Fruit fly (Drosophila melanogaster): ENCODE measurements around the gene NijA.

The NijA gene

dm6 chr3L:10660744-10661589, 35.7 kb downstream of the NijA start, which contains the start of the genes CG32066 and CG8003 (continued):
- no peak for TF ChIP-seq aop (GFP tag; IDR thresholded peaks at IDR 0.05)
- TF ChIP-seq sim (GFP tag; IDR thresholded peaks at IDR 0.05) = no peak
- TF ChIP-seq CG12219 (GFP tag; optimal IDR thresholded peaks at IDR 0.05) = no peak
- TF ChIP-seq Fer2 (tag; optimal IDR thresholded peaks at IDR 0.05) = no peak
- 0 out of 2 replicates have a peak, but pooled peaks have one; percentile 15 for TF ChIP-seq HLH3B (GFP tag; IDR thresholded peaks at IDR 0.05)
- TF ChIP-seq CG6689 (GFP tag; IDR thresholded peaks at IDR 0.05) = no peak
- no peak for TF ChIP-seq Hmx (GFP tag; optimal IDR thresholded peaks at IDR 0.05)
- no peak for TF ChIP-seq ftz-f1 (GFP tag; optimal IDR thresholded peaks at IDR 0.05)
- peak; percentile 12 for TF ChIP-seq YL-1 (GFP tag; optimal IDR thresholded peaks at IDR 0.05)
- peak; percentile 67 for TF ChIP-seq CG12659 (GFP tag; optimal IDR thresholded peaks at IDR 0.05)
- TF ChIP-seq yki (optimal IDR thresholded peaks at IDR 0.05) = no peak
- TF ChIP-seq Ptx1 (GFP tag; IDR thresholded peaks at IDR 0.05) = 0 out of 2 replicates have a peak, but pooled peaks have one; percentile 35
- TF ChIP-seq Camta (GFP tag; optimal IDR thresholded peaks at IDR 0.05) = no peak
- no peak for TF ChIP-seq CG11560 (tag; IDR thresholded peaks at IDR 0.05)
- TF ChIP-seq CG15269 (tag; optimal IDR thresholded peaks at IDR 0.05) = peak; percentile 64
- peak; percentile 35 for TF ChIP-seq gsb-n (tag; optimal IDR thresholded peaks at IDR 0.05)
- peak; percentile 24 for TF ChIP-seq abd-A (tag; optimal IDR thresholded peaks at IDR 0.05)
- TF ChIP-seq CG3838 (GFP tag; optimal IDR thresholded peaks at IDR 0.05) = no peak
- no peak for TF ChIP-seq ssp (GFP tag; IDR thresholded peaks at IDR 0.05)
- TF ChIP-seq pros (GFP tag; optimal IDR thresholded peaks at IDR 0.05) = no peak
- no peak for TF ChIP-seq z (GFP tag; IDR thresholded peaks at IDR 0.05)
- TF ChIP-seq corto (GFP tag; optimal IDR thresholded peaks at IDR 0.05) = no peak
- TF ChIP-seq CG15696 (tag; optimal IDR thresholded peaks at IDR 0.05) = peak; percentile 32
- TF ChIP-seq esg (GFP tag; conservative IDR thresholded peaks at IDR 0.05) = no peak
- no peak for TF ChIP-seq dmrt99B (tag; optimal IDR thresholded peaks at IDR 0.05)
- TF ChIP-seq dan (GFP tag; IDR thresholded peaks at IDR 0.05) = no peak
- TF ChIP-seq CG12155 (GFP tag; optimal IDR thresholded peaks at IDR 0.05) = no peak
- peak; percentile 10 for TF ChIP-seq Max (GFP tag; optimal IDR thresholded peaks at IDR 0.05)
- peak; percentile 11 for TF ChIP-seq CG10209 (GFP tag; optimal IDR thresholded peaks at IDR 0.05)
- TF ChIP-seq CG1647 (GFP tag; optimal IDR thresholded peaks at IDR 0.05) = peak; percentile 1
- TF ChIP-seq nerfin-2 (GFP tag; IDR thresholded peaks at IDR 0.05; ENCODE audit: partially characterized antibody) = peak; percentile 90
- TF ChIP-seq org-1 (GFP tag; optimal IDR thresholded peaks at IDR 0.05) = no peak
- TF ChIP-seq stwl (tag; optimal IDR thresholded peaks at IDR 0.05) = peak; percentile 14
- peak; percentile 57 for TF ChIP-seq Sry-δ (GFP tag; optimal IDR thresholded peaks at IDR 0.05)
- TF ChIP-seq CG14860 (GFP tag; IDR thresholded peaks at IDR 0.05; ENCODE audit: partially characterized antibody) = peak; percentile 90
- TF ChIP-seq br (optimal IDR thresholded peaks at IDR 0.05) = no peak
- TF ChIP-seq grn (GFP tag; optimal IDR thresholded peaks at IDR 0.05) = peak; percentile 53
- TF ChIP-seq slbo (GFP tag; IDR thresholded peaks at IDR 0.05) = peak; percentile 44
- peak; percentile 50 for TF ChIP-seq trem (tag; optimal IDR thresholded peaks at IDR 0.05)
- TF ChIP-seq zfh1 (GFP tag; IDR thresholded peaks at IDR 0.05) = peak; percentile 51; the same call in 2 of the 3 replicates
- TF ChIP-seq onecut (GFP tag; IDR thresholded peaks at IDR 0.05) = 0 out of 2 replicates have a peak, but pooled peaks have one; percentile 9
- TF ChIP-seq GATAe (GFP tag; conservative IDR thresholded peaks at IDR 0.05) = no peak
- no peak for TF ChIP-seq CG3726 (GFP tag; IDR thresholded peaks at IDR 0.05)
- TF ChIP-seq chm (GFP tag; IDR thresholded peaks at IDR 0.05) = peak; percentile 87
- TF ChIP-seq Hsf (GFP tag; optimal IDR thresholded peaks at IDR 0.05) = no peak
- TF ChIP-seq CG9215 (GFP tag; IDR thresholded peaks at IDR 0.05) = no peak
- TF ChIP-seq trh (GFP tag; optimal IDR thresholded peaks at IDR 0.05) = no peak
- TF ChIP-seq scrt (GFP tag; optimal IDR thresholded peaks at IDR 0.05) = peak; percentile 26
- TF ChIP-seq CG14441 (GFP tag; IDR thresholded peaks at IDR 0.05) = peak; percentile 31; the same call in 1 of the 2 replicates
- no peak for TF ChIP-seq D19B (GFP tag; optimal IDR thresholded peaks at IDR 0.05)
